In genomic region chr3L:16584074-16584578, dm6 we compare ENCODE assay signal across 1 fruit fly cellular context.
TF ChIP-seq lines count a peak whose summit lies in the region.

Gene UQCR-C2, plus strand, starts transcription at chr3L:16584124.

TF ChIP-seq in whole organism, embryonic, 481 proteins besides CTCF, POLR2A, EP300 and RAD21 (continued from another document):
- TF ChIP-seq Hand (GFP tag; optimal IDR thresholded peaks at IDR 0.05; lab: Kevin White, UChicago) = peak; percentile 3
- no peak for TF ChIP-seq CG13123 (GFP tag; optimal IDR thresholded peaks at IDR 0.05; lab: Kevin White, UChicago)
- TF ChIP-seq CG13775 (GFP tag; optimal IDR thresholded peaks at IDR 0.05; lab: Kevin White, UChicago) = no peak
- peak; percentile 55 for TF ChIP-seq CG10267 (tag; optimal IDR thresholded peaks at IDR 0.05; lab: Kevin White, UChicago)
- TF ChIP-seq CG11093 (GFP tag; IDR thresholded peaks at IDR 0.05; lab: Robert Waterston, UW) = no peak
- no peak for TF ChIP-seq eve (GFP tag; optimal IDR thresholded peaks at IDR 0.05; lab: Kevin White, UChicago)
- TF ChIP-seq Chrac-16 (GFP tag; optimal IDR thresholded peaks at IDR 0.05; lab: Kevin White, UChicago) = no peak
- no peak for TF ChIP-seq CG3726 (GFP tag; IDR thresholded peaks at IDR 0.05; lab: Robert Waterston, UW)
- no peak for TF ChIP-seq ab (GFP tag; optimal IDR thresholded peaks at IDR 0.05; lab: Kevin White, UChicago)
- TF ChIP-seq pros (GFP tag; optimal IDR thresholded peaks at IDR 0.05; lab: Kevin White, UChicago) = no peak
- no peak for TF ChIP-seq CG17361 (GFP tag; IDR thresholded peaks at IDR 0.05; lab: Robert Waterston, UW)
- TF ChIP-seq CG10321 (GFP tag; IDR thresholded peaks at IDR 0.05; lab: Robert Waterston, UW) = no peak
- TF ChIP-seq CG1603 (tag; optimal IDR thresholded peaks at IDR 0.05; lab: Kevin White, UChicago) = peak; percentile 79
- no peak for TF ChIP-seq ro (GFP tag; IDR thresholded peaks at IDR 0.05; lab: Robert Waterston, UW)
- TF ChIP-seq CG7357 (GFP tag; IDR thresholded peaks at IDR 0.05; lab: Robert Waterston, UW) = no peak
- TF ChIP-seq bowl (GFP tag; IDR thresholded peaks at IDR 0.05; lab: Robert Waterston, UW) = no peak
- TF ChIP-seq kni (GFP tag; optimal IDR thresholded peaks at IDR 0.05; lab: Kevin White, UChicago) = no peak
- peak; percentile 98 for TF ChIP-seq gfzf (GFP tag; optimal IDR thresholded peaks at IDR 0.05; lab: Kevin White, UChicago)
- no peak for TF ChIP-seq CG15479 (GFP tag; optimal IDR thresholded peaks at IDR 0.05; lab: Kevin White, UChicago)
- TF ChIP-seq CG17568 (GFP tag; optimal IDR thresholded peaks at IDR 0.05; lab: Kevin White, UChicago) = no peak
- no peak for TF ChIP-seq fru (optimal IDR thresholded peaks at IDR 0.05; lab: Kevin White, UChicago)
- no peak for TF ChIP-seq seq (GFP tag; IDR thresholded peaks at IDR 0.05; lab: Robert Waterston, UW)
- no peak for TF ChIP-seq CG8765 (GFP tag; IDR thresholded peaks at IDR 0.05; lab: Robert Waterston, UW)
- no peak for TF ChIP-seq CG3838 (GFP tag; optimal IDR thresholded peaks at IDR 0.05; lab: Kevin White, UChicago)
- no peak for TF ChIP-seq CG12942 (GFP tag; optimal IDR thresholded peaks at IDR 0.05; lab: Kevin White, UChicago)
- TF ChIP-seq Oli (tag; optimal IDR thresholded peaks at IDR 0.05; lab: Kevin White, UChicago) = no peak
- TF ChIP-seq CG11247 (GFP tag; IDR thresholded peaks at IDR 0.05; lab: Robert Waterston, UW) = no peak
- TF ChIP-seq trh (GFP tag; optimal IDR thresholded peaks at IDR 0.05; lab: Kevin White, UChicago) = no peak
- no peak for TF ChIP-seq luna (GFP tag; optimal IDR thresholded peaks at IDR 0.05; lab: Kevin White, UChicago)
- no peak for TF ChIP-seq da (GFP tag; optimal IDR thresholded peaks at IDR 0.05; lab: Kevin White, UChicago)
- peak; percentile 17 for TF ChIP-seq CG2678 (tag; optimal IDR thresholded peaks at IDR 0.05; lab: Kevin White, UChicago)
- TF ChIP-seq Hmr (GFP tag; optimal IDR thresholded peaks at IDR 0.05; lab: Kevin White, UChicago) = peak; percentile 8
- TF ChIP-seq Ptx1 (GFP tag; IDR thresholded peaks at IDR 0.05; lab: Robert Waterston, UW) = no peak
- TF ChIP-seq dpn (GFP tag; optimal IDR thresholded peaks at IDR 0.05; lab: Kevin White, UChicago) = no peak
- TF ChIP-seq Ets65A (GFP tag; lab: Kevin White, UChicago) = peak; percentile 87
TF ChIP-seq in whole organism, embryonic: peak in this region for 113.
